Fruit fly (Drosophila melanogaster): ENCODE data around the gene Rox8.

The Rox8 gene

dm6 chr3R:24058041-24058440 lies 10.0 kb upstream of the Rox8 start, which contains the start of gene SMC1 (continued):
- no peak for TF ChIP-seq da (GFP tag; optimal IDR thresholded peaks at IDR 0.05)
- TF ChIP-seq CG3995 (GFP tag; optimal IDR thresholded peaks at IDR 0.05), result peak; percentile 54
- no peak for TF ChIP-seq jing (GFP tag; optimal IDR thresholded peaks at IDR 0.05)
- no peak for TF ChIP-seq CG17385 (GFP tag; optimal IDR thresholded peaks at IDR 0.05)
- no peak for TF ChIP-seq CkIIα-i1 (GFP tag; IDR thresholded peaks at IDR 0.05)
- peak; percentile 85 for TF ChIP-seq gro (GFP tag; optimal IDR thresholded peaks at IDR 0.05)
- TF ChIP-seq run (tag; optimal IDR thresholded peaks at IDR 0.05), result no peak
- TF ChIP-seq Hand (GFP tag; optimal IDR thresholded peaks at IDR 0.05), result no peak
- TF ChIP-seq onecut (GFP tag; IDR thresholded peaks at IDR 0.05), result peak; percentile 53
- TF ChIP-seq Myb (GFP tag; optimal IDR thresholded peaks at IDR 0.05), result peak; percentile 68
- no peak for TF ChIP-seq cad (GFP tag; optimal IDR thresholded peaks at IDR 0.05)
- peak; percentile 21 for TF ChIP-seq CG17912 (GFP tag; optimal IDR thresholded peaks at IDR 0.05)
- TF ChIP-seq CG1233 (GFP tag; optimal IDR thresholded peaks at IDR 0.05), result peak; percentile 14
- TF ChIP-seq CG12659 (GFP tag; optimal IDR thresholded peaks at IDR 0.05), result peak; percentile 83
- peak; percentile 15 for TF ChIP-seq CG18262 (tag; optimal IDR thresholded peaks at IDR 0.05)
- TF ChIP-seq Meics (GFP tag; optimal IDR thresholded peaks at IDR 0.05), result peak; percentile 29
- TF ChIP-seq fd64A (GFP tag; optimal IDR thresholded peaks at IDR 0.05), result no peak
- peak; percentile 24 for TF ChIP-seq schlank (tag; optimal IDR thresholded peaks at IDR 0.05)
- TF ChIP-seq CG7987 (GFP tag; optimal IDR thresholded peaks at IDR 0.05), result peak; percentile 0
- no peak for TF ChIP-seq rib (GFP tag; IDR thresholded peaks at IDR 0.05)
- TF ChIP-seq CG33213 (GFP tag; optimal IDR thresholded peaks at IDR 0.05), result peak; percentile 73
- no peak for TF ChIP-seq Kr (GFP tag; optimal IDR thresholded peaks at IDR 0.05)
- peak; percentile 81 for TF ChIP-seq E2f2 (GFP tag; IDR thresholded peaks at IDR 0.05)
- peak; percentile 43 to 61 for TF ChIP-seq dpn (GFP tag; optimal IDR thresholded peaks at IDR 0.05)
- peak; percentile 10 for TF ChIP-seq chn (GFP tag; optimal IDR thresholded peaks at IDR 0.05)
- peak; percentile 38; the same call in 2 of the 3 replicates for TF ChIP-seq dysf (GFP tag; IDR thresholded peaks at IDR 0.05)
- peak; percentile 68 for TF ChIP-seq mam (GFP tag; optimal IDR thresholded peaks at IDR 0.05)
- TF ChIP-seq usp (GFP tag; optimal IDR thresholded peaks at IDR 0.05), result no peak
- no peak for TF ChIP-seq CG11723 (GFP tag; optimal IDR thresholded peaks at IDR 0.05)
- peak; percentile 57 for TF ChIP-seq zfh2 (GFP tag; optimal IDR thresholded peaks at IDR 0.05)
- TF ChIP-seq zen2 (GFP tag; IDR thresholded peaks at IDR 0.05; ENCODE audit: partially characterized antibody), result peak; percentile 99
- peak; percentile 100 for TF ChIP-seq Opbp (GFP tag; IDR thresholded peaks at IDR 0.05; ENCODE audit: partially characterized antibody)
- no peak for TF ChIP-seq CG10366 (GFP tag; IDR thresholded peaks at IDR 0.05)
- no peak for TF ChIP-seq HLHmδ (GFP tag; optimal IDR thresholded peaks at IDR 0.05)
- peak; percentile 99 for TF ChIP-seq Doc3 (GFP tag; IDR thresholded peaks at IDR 0.05; ENCODE audit: partially characterized antibody)
- TF ChIP-seq CG4282 (GFP tag; optimal IDR thresholded peaks at IDR 0.05), result no peak
- peak; percentile 42 for TF ChIP-seq grau (tag; optimal IDR thresholded peaks at IDR 0.05)
- no peak for TF ChIP-seq CG9437 (GFP tag; optimal IDR thresholded peaks at IDR 0.05)
- TF ChIP-seq CG31224 (GFP tag; IDR thresholded peaks at IDR 0.05), result no peak
- TF ChIP-seq CG4617 (GFP tag; optimal IDR thresholded peaks at IDR 0.05; ENCODE audit: borderline replicate concordance), result peak; percentile 89
- TF ChIP-seq Scr (GFP tag; IDR thresholded peaks at IDR 0.05; ENCODE audit: partially characterized antibody), result peak; percentile 99
- peak; percentile 72 for TF ChIP-seq slbo (GFP tag; IDR thresholded peaks at IDR 0.05)
- peak; percentile 99 for TF ChIP-seq BEAF-32 (GFP tag; optimal IDR thresholded peaks at IDR 0.05)
- no peak for TF ChIP-seq CG10274 (GFP tag; optimal IDR thresholded peaks at IDR 0.05)
- no peak for TF ChIP-seq yki (optimal IDR thresholded peaks at IDR 0.05)
- TF ChIP-seq pan (optimal IDR thresholded peaks at IDR 0.05), result no peak
- peak in 1 of 2 experiments; percentile 44 for TF ChIP-seq pan (GFP tag; optimal IDR thresholded peaks at IDR 0.05 in 1 of 2, IDR thresholded peaks at IDR 0.05 in 1 of 2)
- TF ChIP-seq CG4328 (GFP tag; optimal IDR thresholded peaks at IDR 0.05), result peak; percentile 59
- no peak for TF ChIP-seq CG4707 (GFP tag; optimal IDR thresholded peaks at IDR 0.05)
- no peak for TF ChIP-seq ash1 (GFP tag; optimal IDR thresholded peaks at IDR 0.05)
- TF ChIP-seq CG16863 (GFP tag; optimal IDR thresholded peaks at IDR 0.05), result no peak
- no peak for TF ChIP-seq Camta (GFP tag; optimal IDR thresholded peaks at IDR 0.05)

Measured in whole organism, embryonic.